Worm (Caenorhabditis elegans) whole organism, young adult: ENCODE measurements around the gene C34C6.9.

Experiments used
- D2030.7 ChIP-seq: fragments of 200-800 bp; sonication (Bioruptor generic); IDR thresholded peaks from 2 replicates; pipeline ENCODE4 v1.3.6; 2022; ENCODE audit warnings: missing genetic modification reagents, missing genetic modification characterization, missing compliant biosample characterization
- F37B4.10 ChIP-seq: fragments of 200-800 bp; sonication (Bioruptor generic); IDR thresholded peaks from 2 replicates; pipeline ENCODE4 v1.3.6; 2022; ENCODE audit warnings: missing genetic modification characterization, missing compliant biosample characterization
- F49E8.2 ChIP-seq: sonication (generic microtip); optimal IDR thresholded peaks from 3 replicates; lab custom pipeline; 2017; ENCODE audit warnings: missing genetic modification characterization, mild to moderate bottlenecking, missing compliant biosample characterization, antibody characterized with exemption, moderate library complexity; ENCODE audit not compliant: insufficient read depth
- K12H6.12 ChIP-seq: fragments of 200-800 bp; sonication (Bioruptor generic); optimal IDR thresholded peaks from 2 replicates; lab custom pipeline; 2018; ENCODE audit warnings: mild to moderate bottlenecking, missing genetic modification characterization, missing compliant biosample characterization
- Y53F4B.3 ChIP-seq: fragments of 200-800 bp; sonication (Bioruptor generic); IDR thresholded peaks from 2 replicates; pipeline ENCODE4 v1.3.6; 2022; ENCODE audit warnings: missing genetic modification reagents, missing genetic modification characterization, missing compliant biosample characterization
- Y67H2A.10 ChIP-seq: fragments of 200-800 bp; sonication (Bioruptor generic); conservative IDR thresholded peaks from 2 replicates; pipeline ENCODE4 v1.3.6; 2022; ENCODE audit warnings: missing genetic modification reagents, missing genetic modification characterization, missing compliant biosample characterization
- aptf-2 ChIP-seq: fragments of 200-800 bp; sonication (Bioruptor generic); conservative IDR thresholded peaks from 2 replicates; pipeline ENCODE4 v1.3.6; 2022; ENCODE audit warnings: missing genetic modification reagents, missing genetic modification characterization, missing compliant biosample characterization
- athp-1 ChIP-seq: sonication (generic microtip); optimal IDR thresholded peaks from 2 replicates; lab custom pipeline; 2017; ENCODE audit warnings: mild to moderate bottlenecking, missing genetic modification characterization, missing compliant biosample characterization
- cebp-2 ChIP-seq: fragments of 200-800 bp; sonication (Bioruptor generic); IDR thresholded peaks from 2 replicates; pipeline ENCODE4 v1.3.6; 2022; ENCODE audit warnings: missing genetic modification characterization, missing compliant biosample characterization
- ceh-58 ChIP-seq: fragments of 200-800 bp; sonication (Bioruptor generic); IDR thresholded peaks from 2 replicates; pipeline ENCODE4 v1.3.6; 2022; ENCODE audit warnings: missing genetic modification characterization, missing compliant biosample characterization
- die-1 ChIP-seq: sonication (generic microtip); optimal IDR thresholded peaks from 2 replicates; lab custom pipeline; 2016; ENCODE audit warnings: missing genotype, mild to moderate bottlenecking, missing genetic modification characterization, missing compliant biosample characterization
- him-1 ChIP-seq: sonication (generic microtip); optimal IDR thresholded peaks from 2 replicates; lab custom pipeline; 2016; ENCODE audit warnings: missing genotype, missing genetic modification reagents, missing genetic modification characterization, missing compliant biosample characterization
- hmg-1.2 ChIP-seq: fragments of 200-800 bp; sonication (Bioruptor generic); IDR thresholded peaks from 2 replicates; pipeline ENCODE4 v1.3.6; 2022; ENCODE audit warnings: missing genetic modification reagents, missing genetic modification characterization, missing compliant biosample characterization
- lin-35 ChIP-seq, 3 experiments: fragments of 150-350 bp in 2 of 3; sonication (generic microtip) in 1 of 3; optimal IDR thresholded peaks; 2 replicates each; lab custom pipeline; 2014 to 2018; ENCODE audit warnings: missing biosample characterization in 3 of 3, missing genetic modification characterization in 3 of 3, missing genetic modification reagents in 3 of 3
- lir-1 ChIP-seq: fragments of 200-800 bp; sonication (Bioruptor generic); conservative IDR thresholded peaks from 2 replicates; pipeline ENCODE4 v1.3.6; 2022; ENCODE audit warnings: missing genetic modification reagents, missing genetic modification characterization, missing compliant biosample characterization
- lsl-1 ChIP-seq: fragments of 200-800 bp; sonication (Bioruptor generic); optimal IDR thresholded peaks from 2 replicates; lab custom pipeline; 2018; ENCODE audit warnings: mild to moderate bottlenecking, missing genetic modification characterization, moderate library complexity, missing compliant biosample characterization
- lsy-27 ChIP-seq: sonication (generic microtip); optimal IDR thresholded peaks from 2 replicates; lab custom pipeline; 2017; ENCODE audit warnings: missing genetic modification characterization, mild to moderate bottlenecking, missing compliant biosample characterization, antibody characterized with exemption, missing genotype, borderline replicate concordance; ENCODE audit not compliant: insufficient read depth
- madf-6 ChIP-seq: fragments of 200-800 bp; sonication (Bioruptor generic); IDR thresholded peaks from 2 replicates; pipeline ENCODE4 v1.3.6; 2022; ENCODE audit warnings: missing genetic modification reagents, missing genetic modification characterization, missing compliant biosample characterization
- madf-8 ChIP-seq: fragments of 200-800 bp; sonication (Bioruptor generic); conservative IDR thresholded peaks from 2 replicates; pipeline ENCODE4 v1.3.6; 2022; ENCODE audit warnings: missing genetic modification reagents, missing genetic modification characterization, missing compliant biosample characterization
- mxl-1 ChIP-seq: sonication (generic microtip); optimal IDR thresholded peaks from 2 replicates; lab custom pipeline; 2016; ENCODE audit warnings: missing genetic modification characterization, missing compliant biosample characterization
- nhr-80 ChIP-seq: sonication (generic microtip); optimal IDR thresholded peaks from 2 replicates; lab custom pipeline; 2016; ENCODE audit warnings: missing genetic modification characterization, missing compliant biosample characterization
- pha-4 ChIP-seq: fragments of 150-350 bp; sonication (generic microtip); optimal IDR thresholded peaks from 2 replicates; lab custom pipeline; 2014; ENCODE audit warnings: missing biosample characterization, missing genetic modification reagents, missing genetic modification characterization
- rpc-1 ChIP-seq, 2 experiments: fragments of 150-350 bp in 1 of 2; sonication (generic microtip) in 1 of 2; optimal IDR thresholded peaks; 2 replicates each; lab custom pipeline; 2014 to 2018; ENCODE audit warnings: missing biosample characterization in 1 of 2, missing genetic modification characterization in 1 of 2, missing genetic modification reagents in 1 of 2, missing genotype in 1 of 2
- somi-1 ChIP-seq: fragments of 200-800 bp; sonication (Bioruptor generic); optimal IDR thresholded peaks from 2 replicates; lab custom pipeline; 2018; ENCODE audit warnings: mild to moderate bottlenecking, missing genetic modification characterization, missing compliant biosample characterization
- sptf-2 ChIP-seq: fragments of 200-800 bp; sonication (Bioruptor generic); optimal IDR thresholded peaks from 2 replicates; lab custom pipeline; 2018; ENCODE audit warnings: mild to moderate bottlenecking, missing genetic modification characterization, missing compliant biosample characterization
- unc-62 ChIP-seq: fragments of 150-350 bp; optimal IDR thresholded peaks from 2 replicates; lab custom pipeline; 2014; ENCODE audit warnings: missing biosample characterization, missing genetic modification reagents, missing genetic modification characterization
- xnd-1 ChIP-seq: sonication (generic microtip); optimal IDR thresholded peaks from 2 replicates; lab custom pipeline; 2016; ENCODE audit warnings: missing genotype, missing genetic modification reagents, missing genetic modification characterization, missing compliant biosample characterization
- ztf-22 ChIP-seq: fragments of 200-800 bp; sonication (Bioruptor generic); optimal IDR thresholded peaks from 2 replicates; lab custom pipeline; 2018; ENCODE audit warnings: mild to moderate bottlenecking, missing genetic modification characterization, moderate library complexity, missing compliant biosample characterization
- ztf-25 ChIP-seq: fragments of 200-800 bp; sonication (Bioruptor generic); IDR thresholded peaks from 2 replicates; pipeline ENCODE4 v1.3.6; 2022; ENCODE audit warnings: missing genetic modification reagents, missing genetic modification characterization, missing compliant biosample characterization
- ztf-6 ChIP-seq: fragments of 200-800 bp; sonication (Bioruptor generic); IDR thresholded peaks from 2 replicates; pipeline ENCODE4 v1.3.6; 2022; ENCODE audit warnings: missing genetic modification reagents, missing genetic modification characterization, missing compliant biosample characterization

C34C6.9 gene

ce11 chrII:8701059-8701458 is 15.3 kb downstream of the C34C6.9 start:
- peak; percentile 77 for TF ChIP-seq madf-8
- TF ChIP-seq xnd-1: peak; percentile 57
- TF ChIP-seq die-1: no peak
- TF ChIP-seq athp-1 (tag; lab: Kevin White, UChicago): no peak
- no peak for TF ChIP-seq lin-35 (GFP tag; optimal IDR thresholded peaks at IDR 0.05; lab: Kevin White, UChicago)
- no peak for TF ChIP-seq lsy-27
- TF ChIP-seq aptf-2 (GFP tag; lab: Robert Waterston, UW): no peak
- TF ChIP-seq mxl-1 (tag; lab: Kevin White, UChicago): no peak
- no peak for TF ChIP-seq ztf-6
- no peak for TF ChIP-seq F37B4.10 (GFP tag; lab: Robert Waterston, UW)
- no peak for TF ChIP-seq pha-4 (tag; lab: Kevin White, UChicago)
- TF ChIP-seq madf-6: peak; percentile 72
- no peak for TF ChIP-seq him-1 (tag; lab: Kevin White, UChicago)
- no peak for TF ChIP-seq nhr-80 (tag; lab: Kevin White, UChicago)
- no peak for TF ChIP-seq unc-62
- no peak for TF ChIP-seq ztf-22
- TF ChIP-seq lsl-1 (GFP tag; lab: Kevin White, UChicago): peak; percentile 51

- TF ChIP-seq lir-1 (GFP tag; lab: Robert Waterston, UW): no peak
Observed at ce11 chrII:8701619-8702350, 16.1 kb downstream of the C34C6.9 start, which contains the start of gene sphk-1. TSS of gene sphk-1 (minus strand) at chrII:8701669.

ce11 chrII:8703729-8704128 is 18.0 kb downstream of the C34C6.9 start, which contains the start of gene ceh-7:
TSS of gene ceh-7 (minus strand) at chrII:8703829.
- no peak for TF ChIP-seq F49E8.2 (tag; lab: Kevin White, UChicago)
- no peak for TF ChIP-seq Y53F4B.3 (GFP tag; lab: Robert Waterston, UW)
- TF ChIP-seq, all 124 proteins: peak for 0

- TF ChIP-seq K12H6.12 (tag; lab: Kevin White, UChicago): no peak
- TF ChIP-seq rpc-1 (optimal IDR thresholded peaks at IDR 0.05; lab: Kevin White, UChicago): no peak
- no peak for TF ChIP-seq rpc-1 (tag; optimal IDR thresholded peaks at IDR 0.05; lab: Kevin White, UChicago)
- no peak for TF ChIP-seq Y67H2A.10 (GFP tag; lab: Robert Waterston, UW)
- TF ChIP-seq nhr-80 (tag; lab: Kevin White, UChicago): peak; percentile 16
- TF ChIP-seq D2030.7: no peak
- TF ChIP-seq cebp-2 (GFP tag; lab: Robert Waterston, UW): no peak
- TF ChIP-seq hmg-1.2 (GFP tag; lab: Robert Waterston, UW): no peak
- TF ChIP-seq ceh-58: no peak
Observed at ce11 chrII:8704413-8704874, 18.7 kb downstream of the C34C6.9 start, which contains the start of gene prx-5. TSS of gene prx-5 (plus strand) at chrII:8704824.

- TF ChIP-seq somi-1 (GFP tag; lab: Kevin White, UChicago): peak; percentile 49
- TF ChIP-seq Y53F4B.3 (GFP tag; lab: Robert Waterston, UW): no peak
Observed at ce11 chrII:8707024-8707423, 21.3 kb downstream of the C34C6.9 start, which contains the start of gene cup-16. TSS of gene cup-16 (plus strand) at chrII:8707155.

- TF ChIP-seq sptf-2 (GFP tag; lab: Kevin White, UChicago) (no peak), ztf-25 (GFP tag; lab: Robert Waterston, UW) (no peak), cebp-2 (GFP tag; lab: Robert Waterston, UW) (no peak), lsy-27 (no peak)
Observed at ce11 chrII:8710317-8710716, 24.6 kb downstream of the C34C6.9 start, which contains the start of gene srg-15. TSS of gene srg-15 (minus strand) at chrII:8710417.
